Fruit fly (Drosophila melanogaster): ENCODE data around the gene CG42557.

CG42557 gene

DNA sequence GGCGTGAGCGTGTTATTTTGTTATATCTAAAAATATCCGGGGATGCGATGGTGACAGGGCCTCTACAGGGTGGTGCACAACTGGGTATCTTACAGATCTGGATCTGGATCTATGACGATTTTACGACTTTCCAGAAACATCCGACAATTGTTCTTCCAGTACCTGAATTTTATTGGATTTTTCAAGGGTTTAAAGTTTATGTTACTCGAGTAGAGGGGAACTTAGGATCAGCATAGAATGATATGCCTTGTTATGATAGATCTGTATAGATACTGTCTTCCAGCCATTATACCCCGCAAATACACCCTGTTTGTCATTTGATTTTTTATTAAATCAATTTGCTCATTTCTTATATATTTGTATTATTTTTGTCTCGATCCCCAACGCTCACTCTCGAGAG, 38.7 kb upstream of the CG42557 start (continued):
- TF ChIP-seq Tbp (GFP tag; optimal IDR thresholded peaks at IDR 0.05) = no peak
- TF ChIP-seq CG3281 (GFP tag; optimal IDR thresholded peaks at IDR 0.05) = peak; percentile 77
- peak; percentile 52 for TF ChIP-seq Bteb2 (GFP tag; optimal IDR thresholded peaks at IDR 0.05)
- peak; percentile 18 for TF ChIP-seq CG31388 (GFP tag; optimal IDR thresholded peaks at IDR 0.05)
- peak; percentile 23 for TF ChIP-seq HmgZ (tag; optimal IDR thresholded peaks at IDR 0.05)
- TF ChIP-seq dpn (GFP tag; optimal IDR thresholded peaks at IDR 0.05) = peak; percentile 60 to 64
- no peak for TF ChIP-seq Dfd (GFP tag; optimal IDR thresholded peaks at IDR 0.05)
- TF ChIP-seq CG6254 (GFP tag; optimal IDR thresholded peaks at IDR 0.05) = peak; percentile 48
- peak; percentile 32; the same call in 1 of the 2 replicates for TF ChIP-seq Taf1 (GFP tag; IDR thresholded peaks at IDR 0.05)
- no peak for TF ChIP-seq ken (GFP tag; IDR thresholded peaks at IDR 0.05)
- no peak for TF ChIP-seq Lim3 (GFP tag; IDR thresholded peaks at IDR 0.05)
- TF ChIP-seq CG30431 (GFP tag; optimal IDR thresholded peaks at IDR 0.05) = peak; percentile 3
- peak; percentile 27 for TF ChIP-seq wek (GFP tag; optimal IDR thresholded peaks at IDR 0.05)
- TF ChIP-seq sc (optimal IDR thresholded peaks at IDR 0.05) = no peak
- no peak for TF ChIP-seq sc (GFP tag; optimal IDR thresholded peaks at IDR 0.05)
- no peak for TF ChIP-seq MESR4 (GFP tag; optimal IDR thresholded peaks at IDR 0.05)
- no peak for TF ChIP-seq CG8359 (GFP tag; optimal IDR thresholded peaks at IDR 0.05; ENCODE audit: borderline replicate concordance)
- peak; percentile 24 for TF ChIP-seq CG11723 (GFP tag; optimal IDR thresholded peaks at IDR 0.05)
- no peak for TF ChIP-seq CG1792 (GFP tag; optimal IDR thresholded peaks at IDR 0.05)
- no peak for TF ChIP-seq CG5245 (GFP tag; optimal IDR thresholded peaks at IDR 0.05)
- peak; percentile 23 for TF ChIP-seq CG8388 (GFP tag; optimal IDR thresholded peaks at IDR 0.05)
- no peak for TF ChIP-seq cg (GFP tag; optimal IDR thresholded peaks at IDR 0.05)
- no peak for TF ChIP-seq CG15479 (GFP tag; optimal IDR thresholded peaks at IDR 0.05)
- TF ChIP-seq gcm2 (GFP tag; optimal IDR thresholded peaks at IDR 0.05) = no peak
- peak; percentile 23 for TF ChIP-seq CG1529 (GFP tag; optimal IDR thresholded peaks at IDR 0.05)
- TF ChIP-seq lola (GFP tag; optimal IDR thresholded peaks at IDR 0.05) = no peak
- no peak for TF ChIP-seq crol (GFP tag; IDR thresholded peaks at IDR 0.05)
- TF ChIP-seq otp (GFP tag; IDR thresholded peaks at IDR 0.05) = no peak
- peak; percentile 76 for TF ChIP-seq CG31441 (GFP tag; IDR thresholded peaks at IDR 0.05)
- TF ChIP-seq twi (tag; optimal IDR thresholded peaks at IDR 0.05) = peak; percentile 20
- peak; percentile 19 for TF ChIP-seq CG4854 (GFP tag; optimal IDR thresholded peaks at IDR 0.05)
- no peak for TF ChIP-seq CG3838 (GFP tag; optimal IDR thresholded peaks at IDR 0.05)
- 0 out of 2 replicates have a peak, but pooled peaks have one; percentile 30 for TF ChIP-seq toy (GFP tag; IDR thresholded peaks at IDR 0.05)
- no peak for TF ChIP-seq ftz-f1 (GFP tag; optimal IDR thresholded peaks at IDR 0.05)
- no peak for TF ChIP-seq ara (GFP tag; IDR thresholded peaks at IDR 0.05)
- no peak for TF ChIP-seq hth (optimal IDR thresholded peaks at IDR 0.05)
- TF ChIP-seq sob (GFP tag; IDR thresholded peaks at IDR 0.05) = peak; percentile 60
- TF ChIP-seq CG4730 (GFP tag; IDR thresholded peaks at IDR 0.05) = peak; percentile 31; the same call in 1 of the 2 replicates
- TF ChIP-seq sr (GFP tag; IDR thresholded peaks at IDR 0.05) = peak; percentile 3; the same call in 1 of the 3 replicates
- TF ChIP-seq E2f2 (GFP tag; IDR thresholded peaks at IDR 0.05) = peak; percentile 30; the same call in 1 of the 2 replicates
- TF ChIP-seq sd (tag; optimal IDR thresholded peaks at IDR 0.05) = no peak
- TF ChIP-seq MTF-1 (GFP tag; optimal IDR thresholded peaks at IDR 0.05; ENCODE audit: borderline replicate concordance) = no peak
- peak; percentile 26 for TF ChIP-seq ems (GFP tag; optimal IDR thresholded peaks at IDR 0.05)
- peak; percentile 10 for TF ChIP-seq CG13775 (GFP tag; optimal IDR thresholded peaks at IDR 0.05)
- TF ChIP-seq CG7963 (GFP tag; IDR thresholded peaks at IDR 0.05; ENCODE audit: partially characterized antibody) = no peak
- TF ChIP-seq CG16813 (GFP tag; IDR thresholded peaks at IDR 0.05; ENCODE audit: partially characterized antibody) = no peak
- peak; percentile 34 for TF ChIP-seq CG9727 (GFP tag; optimal IDR thresholded peaks at IDR 0.05)
- TF ChIP-seq nerfin-2 (GFP tag; IDR thresholded peaks at IDR 0.05; ENCODE audit: partially characterized antibody) = no peak
- peak; percentile 24 for TF ChIP-seq tio (GFP tag; optimal IDR thresholded peaks at IDR 0.05)
- no peak for TF ChIP-seq CG13123 (GFP tag; optimal IDR thresholded peaks at IDR 0.05)
- TF ChIP-seq Ets97D (GFP tag; optimal IDR thresholded peaks at IDR 0.05) = no peak
